Fruit fly (Drosophila melanogaster): ENCODE measurements around the gene CG5455.

The CG5455 gene

dm6 chr3R:26443875-26444511 lies 17.3 kb upstream of the CG5455 start (continued):
- TF ChIP-seq ara (GFP tag; IDR thresholded peaks at IDR 0.05) (no peak; the same call in 1 of the 2 replicates), Med (GFP tag) (peak; percentile 71), CG10979 (tag; optimal IDR thresholded peaks at IDR 0.05) (peak; percentile 77), CG15601 (tag; optimal IDR thresholded peaks at IDR 0.05) (peak; percentile 57), gem (tag; optimal IDR thresholded peaks at IDR 0.05) (peak; percentile 81), CG11504 (tag; optimal IDR thresholded peaks at IDR 0.05) (peak; percentile 81), MTF-1 (GFP tag; optimal IDR thresholded peaks at IDR 0.05; ENCODE audit: borderline replicate concordance) (no peak), CG13775 (GFP tag; optimal IDR thresholded peaks at IDR 0.05) (peak; percentile 8), ranshi (GFP tag; IDR thresholded peaks at IDR 0.05) (no peak), Usf (GFP tag; optimal IDR thresholded peaks at IDR 0.05) (no peak), Ets97D (GFP tag; optimal IDR thresholded peaks at IDR 0.05) (no peak), Hr3 (GFP tag; optimal IDR thresholded peaks at IDR 0.05) (peak; percentile 27), insv (GFP tag; optimal IDR thresholded peaks at IDR 0.05) (no peak), CG2712 (tag; optimal IDR thresholded peaks at IDR 0.05) (peak; percentile 84), prd (optimal IDR thresholded peaks at IDR 0.05) (no peak), prd (GFP tag; IDR thresholded peaks at IDR 0.05) (peak; percentile 53; the same call in 1 of the 3 replicates), CG12236 (GFP tag; optimal IDR thresholded peaks at IDR 0.05) (no peak), CG8281 (tag; optimal IDR thresholded peaks at IDR 0.05) (peak; percentile 19), CG14710 (tag; optimal IDR thresholded peaks at IDR 0.05) (no peak), Adf1 (GFP tag; IDR thresholded peaks at IDR 0.05) (no peak), CG9817 (tag; optimal IDR thresholded peaks at IDR 0.05) (peak; percentile 13), ssp (GFP tag; IDR thresholded peaks at IDR 0.05) (peak; percentile 52; the same call in 1 of the 2 replicates), dmrt11E (tag; optimal IDR thresholded peaks at IDR 0.05) (peak; percentile 12), CG34224 (GFP tag; IDR thresholded peaks at IDR 0.05; ENCODE audit: partially characterized antibody) (no peak), CG34422 (GFP tag; IDR thresholded peaks at IDR 0.05) (peak; percentile 46; the same call in 1 of the 3 replicates), NFAT (GFP tag; IDR thresholded peaks at IDR 0.05) (no peak), MBD-R2 (GFP tag; IDR thresholded peaks at IDR 0.05) (no peak), maf-S (GFP tag; optimal IDR thresholded peaks at IDR 0.05) (no peak), CG16863 (GFP tag; optimal IDR thresholded peaks at IDR 0.05) (no peak), CG8944 (GFP tag; optimal IDR thresholded peaks at IDR 0.05) (no peak), CG1024 (GFP tag; IDR thresholded peaks at IDR 0.05) (no peak), CG6254 (GFP tag; optimal IDR thresholded peaks at IDR 0.05) (peak; percentile 60)

- TF ChIP-seq Xrp1 (GFP tag; IDR thresholded peaks at IDR 0.05) (no peak), Ets65A (GFP tag) (no peak), CG31365 (tag; optimal IDR thresholded peaks at IDR 0.05) (no peak), chm (GFP tag; IDR thresholded peaks at IDR 0.05) (no peak)
These were observed 12.5 kb upstream of the CG5455 start, which contains the start of gene Hex-t1 for dm6 chr3R:26448779-26449178. Hex-t1 (plus strand) TSS chr3R:26449079.

- TF ChIP-seq Dad (GFP tag; optimal IDR thresholded peaks at IDR 0.05) (no peak), CG14441 (GFP tag; IDR thresholded peaks at IDR 0.05) (no peak), Atf3 (GFP tag; optimal IDR thresholded peaks at IDR 0.05) (no peak), CG7839 (tag; optimal IDR thresholded peaks at IDR 0.05) (no peak), slp2 (GFP tag; optimal IDR thresholded peaks at IDR 0.05) (no peak), grn (GFP tag; optimal IDR thresholded peaks at IDR 0.05) (no peak), sna (GFP tag; IDR thresholded peaks at IDR 0.05; ENCODE audit: partially characterized antibody) (no peak), CG6765 (GFP tag; optimal IDR thresholded peaks at IDR 0.05) (no peak)
These were observed 11.0 kb upstream of the CG5455 start, which contains the start of gene Hex-t2 for dm6 chr3R:26450371-26450770. Hex-t2 (plus strand) TSS chr3R:26450671.
